Worm (Caenorhabditis elegans): ENCODE data around the gene tex-2.

DNA sequence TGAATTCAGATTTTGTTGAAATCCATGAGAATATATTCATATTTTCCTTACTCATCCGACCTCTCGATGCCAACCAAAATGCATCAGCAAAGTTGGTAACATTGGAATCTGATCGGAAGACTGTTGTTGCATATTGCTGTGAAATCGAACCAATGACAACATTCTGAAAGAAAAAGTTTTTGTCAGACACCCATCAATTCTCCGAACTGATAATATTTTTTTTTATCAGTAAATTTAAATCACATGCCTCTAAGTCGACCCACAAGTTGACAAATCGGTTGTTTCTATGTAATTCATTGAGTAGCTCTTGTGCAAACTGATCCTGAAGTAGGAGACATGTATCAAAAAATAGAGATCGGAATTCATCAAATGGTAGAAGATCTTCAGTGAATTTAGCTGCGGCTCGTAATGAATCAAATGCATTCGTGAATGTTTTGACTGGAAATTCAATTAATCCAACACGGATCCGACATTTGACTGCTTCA lies 43.4 kb downstream of the tex-2 start, which contains the start of gene col-74:
- TF ChIP-seq ztf-11 (tag; optimal IDR thresholded peaks at IDR 0.05) (no peak), lir-3 (tag; optimal IDR thresholded peaks at IDR 0.05) (no peak), mep-1 (tag; optimal IDR thresholded peaks at IDR 0.05) (no peak), F37D6.2 (tag; optimal IDR thresholded peaks at IDR 0.05) (no peak), fos-1 (tag; optimal IDR thresholded peaks at IDR 0.05) (no peak)

Measured in whole organism, L4 larva.